Worm (Caenorhabditis elegans): ENCODE measurements around the gene oac-22.
"Not testable (repeated sequence)": the region's sequence is repeated elsewhere in the genome, so short reads cannot be mapped to it uniquely, and the experiment has no call there.

The oac-22 gene

DNA sequence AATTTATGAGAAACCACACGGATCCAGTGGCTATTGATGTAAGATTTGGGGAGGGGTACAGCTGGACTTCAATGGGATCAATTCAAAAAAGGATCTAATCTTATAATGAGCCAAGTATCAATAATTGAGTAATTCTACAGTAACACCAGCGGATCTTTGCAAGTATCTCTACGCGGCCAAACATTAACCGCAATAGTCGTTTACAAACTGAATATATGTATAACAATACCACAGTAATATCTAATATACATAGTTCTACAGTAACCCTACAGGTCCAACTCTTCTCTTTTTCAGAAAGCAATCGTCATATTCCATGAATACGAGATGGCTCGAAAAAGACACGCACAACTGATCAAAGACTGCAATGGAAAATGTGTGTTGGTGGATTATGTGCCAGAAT is 6.6 kb downstream of the oac-22 start, which contains the start of gene F56D6.9:
Gene F56D6.9, plus strand, starts transcription at position 301 of the 400 bp plus-strand sequence.
- TF ChIP-seq dao-5 (tag; optimal IDR thresholded peaks at IDR 0.05) (no peak), W03F9.2 (tag; optimal IDR thresholded peaks at IDR 0.05) (no peak), him-1 (tag; optimal IDR thresholded peaks at IDR 0.05) (no peak)

DNA sequence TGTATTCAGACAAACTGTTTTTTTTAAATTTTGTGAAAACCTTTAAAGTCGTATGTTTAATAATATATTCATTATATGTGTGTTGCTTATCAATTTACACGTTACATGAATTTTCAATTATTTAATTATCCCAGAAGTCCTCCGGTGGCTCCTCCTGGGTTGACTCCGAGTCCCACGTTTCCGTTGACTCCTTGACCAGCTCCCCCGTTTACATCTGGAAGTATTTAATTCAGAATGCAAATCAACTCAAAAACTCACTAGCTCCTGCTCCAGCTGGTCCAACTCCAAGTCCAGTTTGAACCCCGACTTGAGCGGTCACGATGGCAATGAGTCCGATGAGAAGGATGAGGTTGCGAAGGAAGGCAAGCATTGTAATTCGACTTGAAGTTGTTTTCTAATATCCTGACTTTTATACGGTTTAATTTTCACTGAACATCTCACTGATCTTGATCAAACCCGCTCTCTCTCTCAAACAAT is 8.6 kb downstream of the oac-22 start, which contains the start of gene F56D6.8:
Gene F56D6.8, minus strand, starts transcription at position 427 of the 477 bp plus-strand sequence.
- no peak for TF ChIP-seq W03F9.2 (tag; optimal IDR thresholded peaks at IDR 0.05)
- TF ChIP-seq dao-5 (tag; optimal IDR thresholded peaks at IDR 0.05), result no peak
- no peak for TF ChIP-seq him-1 (tag; optimal IDR thresholded peaks at IDR 0.05)

DNA sequence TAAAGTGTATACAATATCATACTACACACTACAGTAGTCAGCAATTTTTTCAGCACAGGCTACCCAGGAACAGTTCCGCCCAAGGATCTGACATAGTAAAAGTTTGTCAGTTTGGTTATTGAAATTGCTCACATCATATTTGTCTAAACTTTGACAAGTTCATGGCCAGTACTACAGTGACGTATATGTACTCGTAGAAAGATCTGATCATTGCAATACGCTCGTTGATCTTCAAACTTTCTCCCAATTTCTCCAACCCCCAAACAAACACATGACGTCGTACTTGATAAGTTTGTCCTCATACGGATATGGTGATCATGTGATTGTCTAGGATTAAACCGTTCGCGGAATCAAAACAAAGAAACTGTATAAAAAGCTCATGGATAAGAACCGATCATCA is 9.3 kb downstream of the oac-22 start, which contains the start of gene dct-8:
Gene dct-8, plus strand, starts transcription at position 301 of the 400 bp plus-strand sequence.
- TF ChIP-seq W03F9.2 (tag; optimal IDR thresholded peaks at IDR 0.05), result no peak

ce11 chrIV:3899719-3900554 is 14.5 kb downstream of the oac-22 start, which contains the start of gene srz-62:
TSS of gene srz-62 (plus strand) at chrIV:3900504.
- TF ChIP-seq W03F9.2 (tag; optimal IDR thresholded peaks at IDR 0.05) (no peak), dao-5 (tag; optimal IDR thresholded peaks at IDR 0.05) (no peak), him-1 (tag; optimal IDR thresholded peaks at IDR 0.05) (no peak)

- TF ChIP-seq him-1 (tag; optimal IDR thresholded peaks at IDR 0.05) (no peak), dao-5 (tag; optimal IDR thresholded peaks at IDR 0.05) (no peak), W03F9.2 (tag; optimal IDR thresholded peaks at IDR 0.05) (no peak)
These were observed 17.5 kb downstream of the oac-22 start, which contains the start of gene F56D6.6 for ce11 chrIV:3902955-3903354. TSS of gene F56D6.6 (plus strand) at chrIV:3903255.

- TF ChIP-seq dao-5 (tag; optimal IDR thresholded peaks at IDR 0.05), result no peak
- TF ChIP-seq W03F9.2 (tag; optimal IDR thresholded peaks at IDR 0.05), result no peak
- TF ChIP-seq him-1 (tag; optimal IDR thresholded peaks at IDR 0.05), result no peak
These were observed 19.2 kb downstream of the oac-22 start, which contains the start of gene F56D6.21 for ce11 chrIV:3904620-3905019. TSS of gene F56D6.21 (plus strand) at chrIV:3904920.

ce11 chrIV:3906393-3906792 is 20.9 kb downstream of the oac-22 start, which contains the start of gene F56D6.11:
TSS of gene F56D6.11 (minus strand) at chrIV:3906493.
- no peak for TF ChIP-seq him-1 (tag; optimal IDR thresholded peaks at IDR 0.05)
- TF ChIP-seq W03F9.2 (tag; optimal IDR thresholded peaks at IDR 0.05), result no peak
- TF ChIP-seq dao-5 (tag; optimal IDR thresholded peaks at IDR 0.05), result no peak

- TF ChIP-seq dao-5 (tag; optimal IDR thresholded peaks at IDR 0.05) (no peak), him-1 (tag; optimal IDR thresholded peaks at IDR 0.05) (no peak), W03F9.2 (tag; optimal IDR thresholded peaks at IDR 0.05) (no peak)
These were observed 22.2 kb downstream of the oac-22 start, which contains the start of the genes F56D6.22 and F56D6.12 for ce11 chrIV:3907506-3908188. TSS of gene F56D6.22 (minus strand) at chrIV:3907606. TSS of gene F56D6.12 (plus strand) at chrIV:3908138.

DNA sequence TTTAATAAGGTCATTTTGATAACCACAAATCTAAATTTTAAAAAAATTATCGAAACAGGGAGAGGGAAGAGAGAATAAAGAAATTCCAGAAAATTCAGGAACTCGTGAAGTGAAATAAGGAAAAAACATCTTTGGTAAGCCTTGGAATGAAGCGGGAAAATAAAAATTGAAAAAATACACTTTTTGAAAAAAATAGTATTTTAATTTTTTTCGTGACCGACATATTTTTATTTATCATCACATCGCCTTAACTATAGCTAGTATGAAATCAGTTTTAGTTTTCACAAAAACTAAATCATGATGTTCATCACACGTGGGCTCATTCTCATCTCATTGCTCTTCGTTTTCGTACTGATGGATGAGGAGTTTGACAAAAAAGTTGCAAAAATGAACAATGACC is 23.6 kb downstream of the oac-22 start, which contains the start of gene F56D6.13:
Gene F56D6.13, plus strand, starts transcription at position 301 of the 400 bp plus-strand sequence.
- TF ChIP-seq him-1 (tag; optimal IDR thresholded peaks at IDR 0.05) (no peak), dao-5 (tag; optimal IDR thresholded peaks at IDR 0.05) (no peak), W03F9.2 (tag; optimal IDR thresholded peaks at IDR 0.05) (no peak)

- not testable (repeated sequence) for TF ChIP-seq dao-5, W03F9.2, him-1 (tag; optimal IDR thresholded peaks at IDR 0.05)
These were observed 26.4 kb downstream of the oac-22 start, which contains the start of gene F56D6.18 for ce11 chrIV:3911848-3912247. TSS of gene F56D6.18 (minus strand) at chrIV:3911948.

DNA sequence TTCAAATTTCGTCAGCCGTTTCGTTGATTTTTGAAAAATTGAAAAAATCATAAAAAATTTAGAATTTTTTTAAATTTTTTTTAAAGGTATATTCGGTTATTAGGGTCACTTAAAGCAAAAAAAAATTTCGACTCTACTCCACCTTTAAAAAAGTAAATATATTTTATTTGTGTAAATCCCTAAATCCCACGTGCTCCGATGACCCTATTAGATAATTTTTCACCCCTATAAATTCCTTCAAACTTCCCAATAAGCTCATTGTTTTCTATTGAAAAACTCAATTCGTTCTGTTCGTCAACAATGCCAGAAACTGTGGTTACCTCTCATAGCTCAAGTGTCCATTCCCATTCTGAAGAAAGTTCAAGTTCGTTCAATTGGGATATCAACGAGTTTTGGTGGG is 27.1 kb downstream of the oac-22 start, which contains the start of gene F56D6.20:
Gene F56D6.20, plus strand, starts transcription at position 301 of the 400 bp plus-strand sequence.
- TF ChIP-seq W03F9.2 (tag; optimal IDR thresholded peaks at IDR 0.05) (no peak), him-1 (tag; optimal IDR thresholded peaks at IDR 0.05) (no peak), dao-5 (tag; optimal IDR thresholded peaks at IDR 0.05) (no peak)

ce11 chrIV:3914462-3914861 is 29.0 kb downstream of the oac-22 start, which contains the start of gene F56D6.19:
TSS of gene F56D6.19 (plus strand) at chrIV:3914762.
- TF ChIP-seq dao-5 (tag; optimal IDR thresholded peaks at IDR 0.05) (no peak), W03F9.2 (tag; optimal IDR thresholded peaks at IDR 0.05) (no peak), him-1 (tag; optimal IDR thresholded peaks at IDR 0.05) (no peak)

ce11 chrIV:3915296-3915695 is 29.8 kb downstream of the oac-22 start, which contains the start of gene srz-20:
TSS of gene srz-20 (plus strand) at chrIV:3915596.
- TF ChIP-seq him-1 (tag; optimal IDR thresholded peaks at IDR 0.05), result no peak
- no peak for TF ChIP-seq dao-5 (tag; optimal IDR thresholded peaks at IDR 0.05)
- TF ChIP-seq W03F9.2 (tag; optimal IDR thresholded peaks at IDR 0.05), result no peak
